Fruit fly (Drosophila melanogaster): ENCODE measurements around the gene CG9330.

CG9330 gene

DNA sequence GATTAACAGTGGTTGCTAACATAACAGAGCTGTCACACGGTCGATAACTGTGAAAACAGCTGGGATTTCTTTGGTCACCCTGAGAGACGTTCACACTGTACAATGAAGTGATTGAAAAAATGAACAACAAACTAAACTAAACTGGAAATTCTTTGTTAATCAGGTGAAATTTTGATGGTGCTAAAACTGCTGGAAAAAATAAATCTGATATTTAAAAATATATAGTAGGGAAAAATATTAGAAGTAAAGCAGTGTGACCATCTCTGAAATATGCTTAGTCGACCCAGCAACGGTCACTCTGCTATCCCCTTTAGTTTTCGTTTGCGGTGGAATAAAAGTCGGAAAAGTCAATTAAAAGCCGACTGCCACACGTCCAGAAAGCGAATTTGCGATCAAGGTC lies at the start of gene CG9330, which contains the start of gene CG9231 (continued):
- TF ChIP-seq CG8290 (GFP tag; optimal IDR thresholded peaks at IDR 0.05): peak; percentile 33
- TF ChIP-seq CG8290 (tag; optimal IDR thresholded peaks at IDR 0.05): no peak
- no peak for TF ChIP-seq D (optimal IDR thresholded peaks at IDR 0.05)
- no peak for TF ChIP-seq D (GFP tag; optimal IDR thresholded peaks at IDR 0.05)
- peak; percentile 11 for TF ChIP-seq Meics (GFP tag; optimal IDR thresholded peaks at IDR 0.05)
- TF ChIP-seq CG11504 (tag; optimal IDR thresholded peaks at IDR 0.05): peak; percentile 50
- TF ChIP-seq lilli (GFP tag; optimal IDR thresholded peaks at IDR 0.05): peak; percentile 58
- no peak for TF ChIP-seq CG11398 (GFP tag; optimal IDR thresholded peaks at IDR 0.05)
- no peak for TF ChIP-seq CG6272 (GFP tag; IDR thresholded peaks at IDR 0.05)
- peak; percentile 5 for TF ChIP-seq NfI (GFP tag; optimal IDR thresholded peaks at IDR 0.05)
- TF ChIP-seq CG11723 (GFP tag; optimal IDR thresholded peaks at IDR 0.05): no peak
- peak; percentile 16 for TF ChIP-seq CG13424 (tag; optimal IDR thresholded peaks at IDR 0.05)
- TF ChIP-seq CG10959 (GFP tag; IDR thresholded peaks at IDR 0.05): no peak
- TF ChIP-seq dpn (GFP tag; optimal IDR thresholded peaks at IDR 0.05): peak; percentile 32 to 36
- no peak for TF ChIP-seq Hr39 (optimal IDR thresholded peaks at IDR 0.05)
- TF ChIP-seq CG6813 (GFP tag; optimal IDR thresholded peaks at IDR 0.05): no peak
- TF ChIP-seq CG10366 (GFP tag; IDR thresholded peaks at IDR 0.05): no peak
- TF ChIP-seq gcm (GFP tag; optimal IDR thresholded peaks at IDR 0.05): peak; percentile 32
- TF ChIP-seq Xrp1 (GFP tag; IDR thresholded peaks at IDR 0.05): no peak
- peak; percentile 58 for TF ChIP-seq CG13287 (GFP tag; IDR thresholded peaks at IDR 0.05; ENCODE audit: partially characterized antibody)
- no peak for TF ChIP-seq CG31365 (tag; optimal IDR thresholded peaks at IDR 0.05)
- TF ChIP-seq NFAT (GFP tag; IDR thresholded peaks at IDR 0.05): no peak
- no peak for TF ChIP-seq esg (GFP tag; conservative IDR thresholded peaks at IDR 0.05)
- TF ChIP-seq vfl (GFP tag; optimal IDR thresholded peaks at IDR 0.05): no peak
- TF ChIP-seq CG4820 (GFP tag; optimal IDR thresholded peaks at IDR 0.05): no peak
- no peak for TF ChIP-seq CG13123 (GFP tag; optimal IDR thresholded peaks at IDR 0.05)
- TF ChIP-seq CG3407 (GFP tag; optimal IDR thresholded peaks at IDR 0.05): no peak
- TF ChIP-seq TFAM (GFP tag; optimal IDR thresholded peaks at IDR 0.05): no peak
- TF ChIP-seq scrt (GFP tag; optimal IDR thresholded peaks at IDR 0.05): no peak
- TF ChIP-seq lbe (GFP tag; optimal IDR thresholded peaks at IDR 0.05): peak; percentile 67
- peak; percentile 50 for TF ChIP-seq CG18262 (tag; optimal IDR thresholded peaks at IDR 0.05)
- no peak for TF ChIP-seq CG12299 (tag; optimal IDR thresholded peaks at IDR 0.05)
- no peak for TF ChIP-seq CG15073 (GFP tag; optimal IDR thresholded peaks at IDR 0.05)
- TF ChIP-seq Doc2 (GFP tag; IDR thresholded peaks at IDR 0.05): no peak

DNA sequence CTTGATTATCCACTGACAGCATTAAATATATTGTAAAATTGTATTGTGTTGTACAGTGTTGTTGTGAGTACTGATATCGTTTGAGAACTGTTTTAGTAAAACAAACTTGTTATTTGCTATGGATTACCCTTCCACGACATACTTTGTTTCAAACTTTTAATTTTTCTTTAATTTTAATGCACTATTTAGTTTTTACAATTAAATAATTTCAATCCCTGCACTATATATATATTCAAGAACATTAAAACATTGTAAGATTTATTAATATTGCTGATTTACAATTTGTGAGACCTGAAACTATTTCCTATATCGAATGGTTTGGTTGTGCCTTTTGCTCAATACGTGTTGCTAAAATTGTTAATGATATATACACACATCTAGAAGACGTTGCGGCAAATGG lies 41.9 kb upstream of the CG9330 start, which contains the start of the genes CG46434 and Dred:
Gene CG46434, minus strand, starts transcription at position 101 of the 400 bp plus-strand sequence.
Gene Dred, minus strand, starts transcription at position 101 of the 400 bp plus-strand sequence.
- TF ChIP-seq CG17802 (tag; optimal IDR thresholded peaks at IDR 0.05) (no peak), eyg (GFP tag; optimal IDR thresholded peaks at IDR 0.05) (no peak), CG11723 (GFP tag; optimal IDR thresholded peaks at IDR 0.05) (no peak), cad (GFP tag; optimal IDR thresholded peaks at IDR 0.05) (no peak), Hey (tag; optimal IDR thresholded peaks at IDR 0.05) (no peak), CG3163 (GFP tag; optimal IDR thresholded peaks at IDR 0.05) (no peak), Ets65A (GFP tag) (no peak), MBD-R2 (GFP tag; IDR thresholded peaks at IDR 0.05) (no peak), CHES-1-like (GFP tag; optimal IDR thresholded peaks at IDR 0.05) (no peak), CG9437 (GFP tag; optimal IDR thresholded peaks at IDR 0.05) (no peak), ci (GFP tag; IDR thresholded peaks at IDR 0.05) (no peak), pros (GFP tag; optimal IDR thresholded peaks at IDR 0.05) (no peak), Ptx1 (GFP tag; IDR thresholded peaks at IDR 0.05) (no peak), CG4404 (GFP tag; IDR thresholded peaks at IDR 0.05) (no peak), CG14014 (GFP tag; IDR thresholded peaks at IDR 0.05) (no peak), pan (optimal IDR thresholded peaks at IDR 0.05) (no peak), pan (GFP tag; optimal IDR thresholded peaks at IDR 0.05 in 1 of 2, IDR thresholded peaks at IDR 0.05 in 1 of 2) (no peak)
